Fruit fly (Drosophila melanogaster) whole organism: ENCODE measurements around the gene CG17329.

Experiments used
- CG8478 ChIP-seq: fragments of >200 bp; optimal IDR thresholded peaks from 2 replicates; lab custom pipeline; 2018; ENCODE audit warnings: inconsistent platforms
- Dll ChIP-seq: fragments of >200 bp; optimal IDR thresholded peaks from 2 replicates; lab custom pipeline; 2017
- EcR ChIP-seq, 2 experiments: fragments of >200 bp; optimal IDR thresholded peaks; 2 replicates each; lab custom pipeline; 2017; ENCODE audit warnings: missing biosample characterization in 2 of 2, missing genetic modification characterization in 2 of 2, missing genetic modification reagents in 2 of 2
- pan ChIP-seq: fragments of >200 bp; optimal IDR thresholded peaks from 2 replicates; lab custom pipeline; 2017
- psq ChIP-seq: fragments of >200 bp; optimal IDR thresholded peaks from 2 replicates; lab custom pipeline; 2017
- usp ChIP-seq: fragments of >200 bp; optimal IDR thresholded peaks from 2 replicates; lab custom pipeline; 2017; ENCODE audit warnings: missing biosample characterization, missing genetic modification characterization, mixed read lengths

- TF ChIP-seq psq, result no peak
- no peak for TF ChIP-seq EcR (GFP tag; optimal IDR thresholded peaks at IDR 0.05; lab: Kevin White, UChicago)
- no peak for TF ChIP-seq usp
- TF ChIP-seq CG8478 (lab: Kevin White, UChicago), result no peak
- TF ChIP-seq pan (lab: Kevin White, UChicago), result no peak
- no peak for TF ChIP-seq Dll (lab: Kevin White, UChicago)
Measured at dm6 chr2L:16321209-16321608, 30.1 kb downstream of the CG17329 start.
